Worm (Caenorhabditis elegans): ENCODE measurements around the gene Y67A10A.2.
"Not testable (repeated sequence)": the region's sequence is repeated elsewhere in the genome, so short reads cannot be mapped to it uniquely, and the experiment has no call there.

ce11 chrIV:14373814-14374213 is 36.0 kb downstream of the Y67A10A.2 start, which contains the start of gene Y67A10A.7:
- not testable (repeated sequence) for TF ChIP-seq cog-1 (tag; optimal IDR thresholded peaks at IDR 0.05); flt-1 (GFP tag; IDR thresholded peaks at IDR 0.05); ztf-29 (GFP tag; IDR thresholded peaks at IDR 0.05); ztf-23 (GFP tag; IDR thresholded peaks at IDR 0.05); klf-2 (GFP tag; conservative IDR thresholded peaks at IDR 0.05)
